Fruit fly (Drosophila melanogaster) whole organism, embryonic: ENCODE measurements around the gene CG4783.

Experiments used
- Ada2b ChIP-seq: fragments of 200-800 bp; sonication (Bioruptor generic); IDR thresholded peaks from 2 replicates; pipeline ENCODE4 v1.3.6; 2022; ENCODE audit warnings: missing biosample characterization, missing genetic modification characterization
- C15 ChIP-seq: fragments of 200-800 bp; sonication (Bioruptor generic); IDR thresholded peaks from 3 replicates; pipeline ENCODE4 v1.3.6; 2022; ENCODE audit warnings: missing biosample characterization, missing genetic modification characterization
- CG10654 ChIP-seq: fragments of 200-800 bp; sonication (Bioruptor generic); optimal IDR thresholded peaks from 2 replicates; lab custom pipeline; 2016; ENCODE audit warnings: missing biosample characterization, missing genetic modification characterization
- CG11093 ChIP-seq: fragments of 200-800 bp; sonication (Bioruptor generic); IDR thresholded peaks from 3 replicates; pipeline ENCODE4 v1.3.6; 2022; ENCODE audit warnings: missing biosample characterization, missing genetic modification characterization
- CG11398 ChIP-seq: fragments of 200-800 bp; sonication (Bioruptor generic); optimal IDR thresholded peaks from 2 replicates; lab custom pipeline; 2016; ENCODE audit warnings: missing biosample characterization, missing genetic modification characterization
- CG12942 ChIP-seq: fragments of 200-800 bp; sonication (Bioruptor generic); optimal IDR thresholded peaks from 3 replicates; lab custom pipeline; 2016; ENCODE audit warnings: missing biosample characterization, missing genetic modification characterization
- CG1602 ChIP-seq: fragments of 200-800 bp; sonication (Bioruptor generic); optimal IDR thresholded peaks from 3 replicates; lab custom pipeline; 2016; ENCODE audit warnings: missing biosample characterization, missing genetic modification characterization
- CG17829 ChIP-seq: fragments of 200-800 bp; optimal IDR thresholded peaks from 2 replicates; lab custom pipeline; 2019; ENCODE audit warnings: missing biosample characterization, mild to moderate bottlenecking, missing genetic modification characterization, moderate library complexity
- CG1832 ChIP-seq: fragments of 200-800 bp; sonication (Bioruptor generic); optimal IDR thresholded peaks from 2 replicates; lab custom pipeline; 2017; ENCODE audit warnings: missing biosample characterization, mild to moderate bottlenecking, missing genetic modification characterization, inconsistent platforms
- CG2875 ChIP-seq: fragments of 200-800 bp; sonication (Bioruptor generic); optimal IDR thresholded peaks from 2 replicates; lab custom pipeline; 2017; ENCODE audit warnings: missing biosample characterization, mild to moderate bottlenecking, missing genetic modification characterization, missing genetic modification reagents
- CG30403 ChIP-seq: fragments of 200-800 bp; sonication (Bioruptor generic); optimal IDR thresholded peaks from 3 replicates; lab custom pipeline; 2016; ENCODE audit warnings: missing biosample characterization, missing genetic modification characterization
- CG32767 ChIP-seq: fragments of 200-800 bp; sonication (Bioruptor generic); IDR thresholded peaks from 2 replicates; pipeline ENCODE4 v1.3.6; 2022; ENCODE audit warnings: missing biosample characterization, missing genetic modification characterization
- CG4617 ChIP-seq: fragments of 200-800 bp; sonication (Bioruptor generic); optimal IDR thresholded peaks from 3 replicates; lab custom pipeline; 2016; ENCODE audit warnings: missing biosample characterization, missing genetic modification characterization, borderline replicate concordance
- CG5245 ChIP-seq: fragments of 200-800 bp; sonication (Bioruptor generic); optimal IDR thresholded peaks from 3 replicates; lab custom pipeline; 2016; ENCODE audit warnings: missing biosample characterization, missing genetic modification characterization
- CG6765 ChIP-seq: fragments of 200-800 bp; sonication (Bioruptor generic); optimal IDR thresholded peaks from 3 replicates; lab custom pipeline; 2017; ENCODE audit warnings: missing biosample characterization, mild to moderate bottlenecking, missing genetic modification characterization
- CG6791 ChIP-seq: fragments of 200-800 bp; sonication (Bioruptor generic); IDR thresholded peaks from 3 replicates; pipeline ENCODE4 v1.3.6; 2022; ENCODE audit warnings: missing biosample characterization, missing genetic modification characterization; ENCODE audit not compliant: partially characterized antibody
- CG6854 ChIP-seq: fragments of 200-800 bp; sonication (Bioruptor generic); optimal IDR thresholded peaks from 3 replicates; lab custom pipeline; 2017; ENCODE audit warnings: missing biosample characterization, mild to moderate bottlenecking, missing genetic modification characterization
- CG8281 ChIP-seq: fragments of 200-800 bp; sonication (Bioruptor generic); optimal IDR thresholded peaks from 2 replicates; lab custom pipeline; 2018; ENCODE audit warnings: missing biosample characterization, mild to moderate bottlenecking, missing genetic modification characterization, moderate library complexity
- Chrac-16 ChIP-seq: fragments of 200-800 bp; sonication (Bioruptor generic); optimal IDR thresholded peaks from 3 replicates; lab custom pipeline; 2016; ENCODE audit warnings: missing biosample characterization, missing genetic modification characterization
- CoRest ChIP-seq: fragments of 200-800 bp; sonication (Bioruptor generic); optimal IDR thresholded peaks from 3 replicates; lab custom pipeline; 2018; ENCODE audit warnings: missing biosample characterization, mild to moderate bottlenecking, missing genetic modification characterization, moderate library complexity
- Dip2 ChIP-seq: fragments of 200-800 bp; sonication (Bioruptor generic); IDR thresholded peaks from 2 replicates; pipeline ENCODE4 v1.3.6; 2022; ENCODE audit warnings: missing biosample characterization, missing genetic modification characterization
- Drgx ChIP-seq: fragments of 200-800 bp; sonication (Bioruptor generic); IDR thresholded peaks from 2 replicates; pipeline ENCODE4 v1.3.6; 2022; ENCODE audit warnings: missing biosample characterization, missing genetic modification characterization
- HHEX ChIP-seq: fragments of 200-800 bp; sonication (Bioruptor generic); optimal IDR thresholded peaks from 3 replicates; lab custom pipeline; 2017; ENCODE audit warnings: missing biosample characterization, mild to moderate bottlenecking, missing genetic modification characterization, missing genetic modification reagents
- Hey ChIP-seq: fragments of 200-800 bp; sonication (Bioruptor generic); optimal IDR thresholded peaks from 3 replicates; lab custom pipeline; 2018; ENCODE audit warnings: missing biosample characterization, mild to moderate bottlenecking, missing genetic modification characterization
- Mrtf ChIP-seq: fragments of 200-800 bp; sonication (Bioruptor generic); IDR thresholded peaks from 3 replicates; pipeline ENCODE4 v1.3.6; 2022; ENCODE audit warnings: missing biosample characterization, missing genetic modification characterization
- NC2α ChIP-seq: fragments of 200-800 bp; sonication (Bioruptor generic); optimal IDR thresholded peaks from 2 replicates; lab custom pipeline; 2016; ENCODE audit warnings: missing biosample characterization, missing genetic modification characterization
- TFAM ChIP-seq: fragments of 200-800 bp; sonication (Bioruptor generic); optimal IDR thresholded peaks from 2 replicates; lab custom pipeline; 2017; ENCODE audit warnings: missing biosample characterization, missing genetic modification characterization, inconsistent platforms
- YL-1 ChIP-seq: fragments of 200-800 bp; sonication (Bioruptor generic); optimal IDR thresholded peaks from 3 replicates; lab custom pipeline; 2017; ENCODE audit warnings: missing biosample characterization, mild to moderate bottlenecking, missing genetic modification characterization
- ac ChIP-seq: fragments of 200-800 bp; sonication (Bioruptor generic); optimal IDR thresholded peaks from 3 replicates; lab custom pipeline; 2017; ENCODE audit warnings: missing biosample characterization, mild to moderate bottlenecking, missing genetic modification characterization
- bab2 ChIP-seq: fragments of 200-800 bp; sonication (Bioruptor generic); optimal IDR thresholded peaks from 2 replicates; lab custom pipeline; 2016; ENCODE audit warnings: missing biosample characterization, missing genetic modification characterization
- chif ChIP-seq, 2 experiments: fragments of 200-800 bp; sonication (Bioruptor generic); optimal IDR thresholded peaks; 3 replicates each; lab custom pipeline; 2016; ENCODE audit warnings: missing biosample characterization in 2 of 2, missing genetic modification characterization in 2 of 2
- chm ChIP-seq: fragments of 200-800 bp; sonication (Bioruptor generic); IDR thresholded peaks from 2 replicates; pipeline ENCODE4 v1.3.6; 2022; ENCODE audit warnings: missing biosample characterization, missing genetic modification characterization
- ci ChIP-seq: fragments of 200-800 bp; sonication (Bioruptor generic); IDR thresholded peaks from 3 replicates; pipeline ENCODE4 v1.3.6; 2022; ENCODE audit warnings: missing biosample characterization, missing genetic modification characterization
- danr ChIP-seq: fragments of 200-800 bp; sonication (Bioruptor generic); IDR thresholded peaks from 2 replicates; pipeline ENCODE4 v1.3.6; 2022; ENCODE audit warnings: missing biosample characterization, missing genetic modification characterization
- dati ChIP-seq: fragments of 200-800 bp; sonication (Bioruptor generic); IDR thresholded peaks from 2 replicates; pipeline ENCODE4 v1.3.6; 2022; ENCODE audit warnings: missing biosample characterization, missing genetic modification characterization
- disco-r ChIP-seq: fragments of 200-800 bp; sonication (Bioruptor generic); optimal IDR thresholded peaks from 2 replicates; lab custom pipeline; 2016; ENCODE audit warnings: missing biosample characterization, missing genetic modification characterization
- dm ChIP-seq: fragments of 200-800 bp; sonication (Bioruptor generic); optimal IDR thresholded peaks from 3 replicates; lab custom pipeline; 2016; ENCODE audit warnings: missing biosample characterization, missing genetic modification characterization
- ems ChIP-seq: fragments of 200-800 bp; sonication (Bioruptor generic); optimal IDR thresholded peaks from 3 replicates; lab custom pipeline; 2016; ENCODE audit warnings: missing biosample characterization, missing genetic modification characterization
- ewg ChIP-seq: fragments of 200-800 bp; sonication (Bioruptor generic); optimal IDR thresholded peaks from 3 replicates; lab custom pipeline; 2017; ENCODE audit warnings: mild to moderate bottlenecking, missing biosample characterization, missing genetic modification reagents, missing genetic modification characterization
- gcm ChIP-seq: fragments of 200-800 bp; sonication (Bioruptor generic); optimal IDR thresholded peaks from 2 replicates; lab custom pipeline; 2019; ENCODE audit warnings: missing biosample characterization, mild to moderate bottlenecking, missing genetic modification characterization, moderate library complexity
- her ChIP-seq: fragments of 200-800 bp; sonication (Bioruptor generic); optimal IDR thresholded peaks from 2 replicates; lab custom pipeline; 2016; ENCODE audit warnings: missing biosample characterization, missing genetic modification characterization
- hth ChIP-seq: fragments of >200 bp; optimal IDR thresholded peaks from 2 replicates; lab custom pipeline; 2017; ENCODE audit warnings: inconsistent platforms
- kay ChIP-seq: fragments of 200-800 bp; sonication (Bioruptor generic); optimal IDR thresholded peaks from 2 replicates; lab custom pipeline; 2016; ENCODE audit warnings: missing biosample characterization, missing genetic modification characterization
- nerfin-1 ChIP-seq: fragments of 200-800 bp; sonication (Bioruptor generic); optimal IDR thresholded peaks from 3 replicates; lab custom pipeline; 2019; ENCODE audit warnings: missing biosample characterization, mild to moderate bottlenecking, missing genetic modification characterization, moderate library complexity
- phol ChIP-seq: fragments of 200-800 bp; sonication (Bioruptor generic); optimal IDR thresholded peaks from 3 replicates; lab custom pipeline; 2018; ENCODE audit warnings: missing biosample characterization, mild to moderate bottlenecking, missing genetic modification characterization, moderate library complexity
- row ChIP-seq: fragments of 200-800 bp; sonication (Bioruptor generic); IDR thresholded peaks from 3 replicates; pipeline ENCODE4 v1.3.6; 2022; ENCODE audit warnings: missing biosample characterization, missing genetic modification characterization
- schlank ChIP-seq: fragments of 200-800 bp; sonication (Bioruptor generic); optimal IDR thresholded peaks from 2 replicates; lab custom pipeline; 2018; ENCODE audit warnings: missing biosample characterization, mild to moderate bottlenecking, missing genetic modification characterization
- sens-2 ChIP-seq: fragments of 200-800 bp; sonication (Bioruptor generic); IDR thresholded peaks from 2 replicates; pipeline ENCODE4 v1.3.6; 2022; ENCODE audit warnings: missing biosample characterization, missing genetic modification characterization
- slp2 ChIP-seq: fragments of 200-800 bp; sonication (Bioruptor generic); optimal IDR thresholded peaks from 2 replicates; lab custom pipeline; 2016; ENCODE audit warnings: missing biosample characterization, missing genetic modification characterization
- toy ChIP-seq: fragments of 200-800 bp; sonication (Bioruptor generic); IDR thresholded peaks from 2 replicates; pipeline ENCODE4 v1.3.6; 2022; ENCODE audit warnings: missing biosample characterization, missing genetic modification characterization

Gene CG4783

dm6 chr3R:19905932-19906439 is 42.3 kb upstream of the CG4783 start (continued):
- peak; percentile 89 for TF ChIP-seq bab2 (GFP tag; lab: Kevin White, UChicago)
- peak; percentile 62 for TF ChIP-seq schlank (tag; lab: Kevin White, UChicago)
- TF ChIP-seq dati: 0 out of 2 replicates have a peak, but pooled peaks have one; percentile 10
- TF ChIP-seq slp2 (GFP tag; lab: Kevin White, UChicago): peak; percentile 48
- TF ChIP-seq sens-2 (GFP tag; lab: Robert Waterston, UW): no peak
- TF ChIP-seq danr (GFP tag; lab: Robert Waterston, UW): peak; percentile 82
- TF ChIP-seq hth (lab: Kevin White, UChicago): no peak
- TF ChIP-seq CG30403 (GFP tag; lab: Kevin White, UChicago): peak; percentile 77
- peak; percentile 62; the same call in 1 of the 2 replicates for TF ChIP-seq CG32767
- peak; percentile 72 for TF ChIP-seq phol
- TF ChIP-seq gcm (GFP tag; lab: Kevin White, UChicago): peak; percentile 31
- no peak for TF ChIP-seq Dip2 (GFP tag; lab: Robert Waterston, UW)
- TF ChIP-seq CG5245 (GFP tag; lab: Kevin White, UChicago): peak; percentile 55
- TF ChIP-seq her (GFP tag; lab: Kevin White, UChicago): peak; percentile 68
- TF ChIP-seq CG6765: peak; percentile 72
- TF ChIP-seq ewg (GFP tag; lab: Kevin White, UChicago): peak; percentile 68

dm6 chr3R:19908863-19909343 is 39.3 kb upstream of the CG4783 start:
- TF ChIP-seq CoRest (peak; percentile 78), Drgx (peak; percentile 77), HHEX (GFP tag; lab: Kevin White, UChicago) (peak; percentile 78), C15 (GFP tag; lab: Robert Waterston, UW) (no peak), toy (no peak), CG6791 (GFP tag; lab: Robert Waterston, UW) (no peak), CG1602 (GFP tag; lab: Kevin White, UChicago) (peak; percentile 71), dm (peak; percentile 70), CG17829 (tag; lab: Kevin White, UChicago) (peak; percentile 47), kay (peak; percentile 65), disco-r (GFP tag; lab: Kevin White, UChicago) (peak; percentile 63), ems (GFP tag; lab: Kevin White, UChicago) (peak; percentile 76), chif (GFP tag; optimal IDR thresholded peaks at IDR 0.05; lab: Kevin White, UChicago) (peak; percentile 77 to 86), Chrac-16 (GFP tag; lab: Kevin White, UChicago) (peak; percentile 79), ac (GFP tag; lab: Kevin White, UChicago) (no peak), row (GFP tag; lab: Robert Waterston, UW) (peak; percentile 88), Mrtf (peak; percentile 82), CG8281 (tag; lab: Kevin White, UChicago) (peak; percentile 34), CG12942 (peak; percentile 78), TFAM (GFP tag; lab: Kevin White, UChicago) (no peak), NC2α (GFP tag; lab: Kevin White, UChicago) (peak; percentile 57), ewg (GFP tag; lab: Kevin White, UChicago) (peak; percentile 73), CG2875 (peak; percentile 68), CG11093 (0 out of 3 replicates have a peak, but pooled peaks have one; percentile 44), CG4617 (GFP tag; lab: Kevin White, UChicago) (peak; percentile 55), ci (GFP tag; lab: Robert Waterston, UW) (peak; percentile 95), YL-1 (GFP tag; lab: Kevin White, UChicago) (no peak), CG1832 (no peak), Ada2b (GFP tag; lab: Robert Waterston, UW) (peak; percentile 90), chm (GFP tag; lab: Robert Waterston, UW) (peak; percentile 87), nerfin-1 (tag; lab: Kevin White, UChicago) (no peak), CG6854 (GFP tag; lab: Kevin White, UChicago) (peak; percentile 35), Hey (tag; lab: Kevin White, UChicago) (peak; percentile 17), CG11398 (peak; percentile 51), CG10654 (GFP tag; lab: Kevin White, UChicago) (peak; percentile 82)
